Worm (Caenorhabditis elegans) whole organism, L3 larva: ENCODE results near the gene grl-29.

Experiments
- ZK546.5 ChIP-seq: sonication (generic microtip); optimal IDR thresholded peaks from 2 replicates; lab custom pipeline; 2017; ENCODE audit warnings: missing biosample characterization, missing genetic modification characterization
- ceh-28 ChIP-seq: fragments of 150-350 bp; optimal IDR thresholded peaks from 2 replicates; lab custom pipeline; 2014; ENCODE audit warnings: missing biosample characterization, missing genetic modification reagents, missing genetic modification characterization
- egl-27 ChIP-seq: sonication (generic microtip); optimal IDR thresholded peaks from 4 replicates; lab custom pipeline; 2017; ENCODE audit warnings: missing biosample characterization, missing genetic modification reagents, missing genetic modification characterization
- eor-1 ChIP-seq, 2 experiments: fragments of 150-350 bp; optimal IDR thresholded peaks; 2 replicates each; lab custom pipeline; 2014 to 2018; ENCODE audit warnings: missing biosample characterization in 2 of 2, missing genetic modification characterization in 2 of 2
- fkh-10 ChIP-seq: sonication (generic microtip); optimal IDR thresholded peaks from 2 replicates; lab custom pipeline; 2017; ENCODE audit warnings: missing biosample characterization, missing genetic modification reagents, missing genetic modification characterization
- fkh-2 ChIP-seq: fragments of 150-350 bp; optimal IDR thresholded peaks from 2 replicates; lab custom pipeline; 2014; ENCODE audit warnings: missing biosample characterization, missing genetic modification reagents, missing genetic modification characterization
- fos-1 ChIP-seq: fragments of 150-350 bp; optimal IDR thresholded peaks from 2 replicates; lab custom pipeline; 2014; ENCODE audit warnings: missing biosample characterization, missing genetic modification characterization
- lin-39 ChIP-seq: fragments of 150-350 bp; optimal IDR thresholded peaks from 2 replicates; lab custom pipeline; 2018; ENCODE audit warnings: missing biosample characterization, missing genetic modification reagents, missing genetic modification characterization
- nfya-1 ChIP-seq: sonication (generic microtip); optimal IDR thresholded peaks from 2 replicates; lab custom pipeline; 2017; ENCODE audit warnings: missing genetic modification characterization, mild to moderate bottlenecking, missing compliant biosample characterization, antibody characterized with exemption, moderate library complexity; ENCODE audit not compliant: insufficient read depth
- nhr-12 ChIP-seq: fragments of 150-350 bp; optimal IDR thresholded peaks from 2 replicates; lab custom pipeline; 2014; ENCODE audit warnings: missing biosample characterization, missing genetic modification characterization
- pha-4 ChIP-seq: fragments of 150-350 bp; optimal IDR thresholded peaks from 2 replicates; lab custom pipeline; 2014; ENCODE audit warnings: missing biosample characterization, missing genetic modification reagents, missing genetic modification characterization
- tbx-2 ChIP-seq: sonication (generic microtip); optimal IDR thresholded peaks from 2 replicates; lab custom pipeline; 2016; ENCODE audit warnings: mild to moderate bottlenecking, missing genetic modification characterization, missing compliant biosample characterization
- ztf-4 ChIP-seq: fragments of 150-350 bp; optimal IDR thresholded peaks from 2 replicates; lab custom pipeline; 2014; ENCODE audit warnings: missing biosample characterization, missing genetic modification characterization

ce11 chrV:3551765-3552164, 3.3 kb downstream of the grl-29 start, which contains the start of gene grl-28:
- TF ChIP-seq eor-1 (tag; optimal IDR thresholded peaks at IDR 0.05; lab: Kevin White, UChicago) (no peak), nhr-12 (no peak), tbx-2 (tag; lab: Kevin White, UChicago) (no peak), fkh-10 (GFP tag; lab: Kevin White, UChicago) (no peak), fkh-2 (tag; lab: Kevin White, UChicago) (no peak), lin-39 (tag; lab: Kevin White, UChicago) (no peak), ZK546.5 (tag; lab: Kevin White, UChicago) (no peak), ceh-28 (tag; lab: Kevin White, UChicago) (no peak), ztf-4 (tag; lab: Kevin White, UChicago) (no peak), pha-4 (tag; lab: Kevin White, UChicago) (no peak), fos-1 (tag; lab: Kevin White, UChicago) (no peak), nfya-1 (tag; lab: Kevin White, UChicago) (no peak), egl-27 (no peak)
